Worm (Caenorhabditis elegans): ENCODE results near the gene dgk-2.

Gene dgk-2

DNA sequence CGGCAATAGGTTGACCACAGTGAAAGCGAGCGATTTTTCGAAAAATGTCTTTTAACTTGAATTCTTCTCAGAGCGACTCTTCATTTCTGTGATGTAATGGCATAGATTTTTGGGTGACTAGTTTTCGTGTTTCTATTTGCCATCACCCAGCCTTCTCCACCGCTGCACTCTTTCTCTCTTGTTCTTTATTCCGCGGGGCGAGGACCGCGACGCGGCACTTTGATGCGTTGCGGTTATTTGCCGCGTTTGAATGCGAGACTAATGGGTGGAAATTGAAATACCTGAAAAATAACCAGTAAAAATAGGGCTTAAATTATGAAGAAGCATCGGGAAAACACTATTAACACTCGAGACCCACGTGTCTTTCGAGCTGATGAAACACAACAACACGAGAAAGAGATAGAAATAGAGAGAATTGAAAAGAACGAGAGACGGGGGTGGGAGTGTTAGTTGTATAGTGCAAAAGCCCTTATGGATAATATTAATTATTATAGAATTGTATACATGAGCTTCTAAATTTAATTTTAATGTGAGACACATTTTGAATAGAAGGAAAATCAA lies at the start of gene dgk-2:
TSS of gene dgk-2 (minus strand) at position 281 of the 561 bp plus-strand sequence.
- TF ChIP-seq ama-1 (optimal IDR thresholded peaks at IDR 0.05), result peak; percentile 35
- peak; percentile 32 for TF ChIP-seq nfya-1 (tag; optimal IDR thresholded peaks at IDR 0.05; ENCODE audit: insufficient read depth)
- TF ChIP-seq pha-4 (tag; optimal IDR thresholded peaks at IDR 0.05), result peak; percentile 61
- TF ChIP-seq hmg-11 (tag; optimal IDR thresholded peaks at IDR 0.05), result peak; percentile 65
- no peak for TF ChIP-seq fos-1 (tag; optimal IDR thresholded peaks at IDR 0.05)

- TF ChIP-seq fkh-10 (GFP tag; optimal IDR thresholded peaks at IDR 0.05) (no peak), ZK546.5 (tag; optimal IDR thresholded peaks at IDR 0.05) (no peak), nhr-237 (tag; optimal IDR thresholded peaks at IDR 0.05) (no peak)
Observed at ce11 chrX:4553491-4553890, 49.3 kb upstream of the dgk-2 start.

DNA sequence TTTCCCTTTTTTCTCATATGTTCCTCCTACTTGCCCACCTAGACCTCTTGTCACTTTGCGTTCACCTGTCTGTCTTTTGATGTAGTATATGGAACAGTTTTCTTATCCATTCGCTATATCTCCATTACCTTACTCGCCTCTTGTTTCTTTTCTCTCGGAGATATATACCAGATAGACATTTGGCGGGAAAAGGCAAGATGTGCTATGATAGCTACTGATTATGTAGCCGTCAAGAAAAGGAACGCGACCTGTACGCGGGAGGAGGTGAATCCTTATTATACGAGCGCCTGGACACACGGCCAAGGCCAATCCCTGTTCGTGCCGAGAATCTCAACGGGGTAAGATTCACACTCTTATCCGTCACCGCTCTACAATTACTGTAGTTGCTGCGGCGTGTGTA lies 48.8 kb upstream of the dgk-2 start:
- TF ChIP-seq mdl-1 (tag; optimal IDR thresholded peaks at IDR 0.05) (no peak), elt-1 (tag; optimal IDR thresholded peaks at IDR 0.05) (peak; percentile 13)

- TF ChIP-seq nhr-25 (tag; optimal IDR thresholded peaks at IDR 0.05) (peak; percentile 59), nhr-77 (tag; optimal IDR thresholded peaks at IDR 0.05) (no peak), nhr-23 (tag; optimal IDR thresholded peaks at IDR 0.05) (peak; percentile 70), nfya-1 (tag; optimal IDR thresholded peaks at IDR 0.05; ENCODE audit: insufficient read depth) (no peak)
Observed at ce11 chrX:4550987-4551386, 46.8 kb upstream of the dgk-2 start.

DNA sequence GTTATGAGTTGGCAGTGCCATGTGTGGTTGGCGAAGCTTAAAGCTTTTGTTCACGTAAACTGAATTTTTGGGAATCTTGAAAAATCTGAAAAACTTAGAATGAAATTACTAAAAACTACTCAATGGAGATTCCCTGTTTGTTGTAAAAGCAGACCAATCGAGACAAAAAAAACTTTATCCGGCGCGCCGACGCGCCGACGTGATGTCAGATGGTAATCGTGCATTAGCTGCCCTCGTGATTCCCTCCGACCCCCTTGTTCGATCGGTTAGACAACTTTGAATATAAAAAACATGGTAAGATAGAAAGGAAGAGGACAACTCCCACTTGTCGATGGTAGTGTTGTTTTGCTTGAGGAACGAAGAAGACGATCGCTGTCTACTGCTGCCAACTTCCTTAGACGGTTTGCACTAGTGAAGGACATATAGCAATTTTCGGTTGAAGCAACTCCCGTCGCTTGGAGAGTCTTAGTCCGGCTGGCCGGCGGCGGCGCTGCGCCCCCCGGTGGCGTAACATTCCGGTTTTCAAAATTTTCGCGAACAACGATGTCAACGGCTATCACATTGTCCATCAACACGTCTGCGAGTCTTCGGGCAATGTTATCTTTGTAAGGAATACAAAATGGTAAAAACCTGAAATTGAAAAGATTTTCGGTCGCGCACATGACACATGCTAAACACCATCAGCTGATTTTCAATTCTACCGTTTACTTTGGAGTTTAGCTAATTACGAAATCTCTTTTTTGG lies 45.8 kb upstream of the dgk-2 start, which contains the start of gene C07A12.18:
TSS of gene C07A12.18 (minus strand) at position 51 of the 744 bp plus-strand sequence.
- TF ChIP-seq elt-1 (tag; optimal IDR thresholded peaks at IDR 0.05) (peak; percentile 14), jun-1 (tag; optimal IDR thresholded peaks at IDR 0.05) (no peak), nhr-43 (tag; optimal IDR thresholded peaks at IDR 0.05; ENCODE audit: poor library complexity, severe bottlenecking) (no peak), ZK546.5 (tag; optimal IDR thresholded peaks at IDR 0.05) (no peak), lsy-12 (tag; optimal IDR thresholded peaks at IDR 0.05) (no peak), nhr-25 (tag; optimal IDR thresholded peaks at IDR 0.05) (no peak)

DNA sequence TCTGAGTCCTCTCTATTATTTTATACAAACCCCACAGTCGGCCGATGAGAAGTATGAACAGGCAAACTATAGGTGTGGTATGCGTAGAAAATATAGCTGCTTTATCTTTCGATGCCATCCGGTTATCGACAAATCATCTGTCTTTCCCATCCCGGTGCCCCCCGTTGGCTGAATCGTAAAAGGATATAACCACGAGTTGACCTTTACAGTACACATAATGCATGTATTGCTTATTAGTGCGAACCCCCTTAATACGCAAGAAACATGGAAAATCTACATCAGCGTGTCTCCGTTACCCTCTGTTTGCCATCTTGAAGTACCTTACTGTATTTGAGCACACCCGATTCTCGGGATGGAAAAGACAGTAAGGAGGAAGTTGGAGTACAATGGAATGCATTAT lies 44.7 kb upstream of the dgk-2 start:
- TF ChIP-seq nhr-25 (tag; optimal IDR thresholded peaks at IDR 0.05), result no peak
- no peak for TF ChIP-seq ama-1 (optimal IDR thresholded peaks at IDR 0.05)
- TF ChIP-seq lin-15B (tag; optimal IDR thresholded peaks at IDR 0.05), result no peak
- no peak for TF ChIP-seq ZK546.5 (tag; optimal IDR thresholded peaks at IDR 0.05)

ce11 chrX:4544543-4544942 lies 40.4 kb upstream of the dgk-2 start, which contains the start of gene C07A12.2:
C07A12.2 (plus strand) TSS chrX:4544843.
- TF ChIP-seq R02D3.7 (tag; optimal IDR thresholded peaks at IDR 0.05), result no peak
- TF ChIP-seq nhr-67 (tag; optimal IDR thresholded peaks at IDR 0.05), result no peak
- no peak for TF ChIP-seq daf-12 (tag; optimal IDR thresholded peaks at IDR 0.05)
- TF ChIP-seq egl-5 (tag; optimal IDR thresholded peaks at IDR 0.05), result no peak
- no peak for TF ChIP-seq hmg-11 (tag; optimal IDR thresholded peaks at IDR 0.05)

- TF ChIP-seq pqm-1 (tag; optimal IDR thresholded peaks at IDR 0.05) (peak; percentile 73), elt-2 (tag; optimal IDR thresholded peaks at IDR 0.05) (peak; percentile 56), pha-4 (tag; optimal IDR thresholded peaks at IDR 0.05) (peak; percentile 10), ceh-28 (tag; optimal IDR thresholded peaks at IDR 0.05) (no peak)
Observed at ce11 chrX:4534112-4534511, 29.9 kb upstream of the dgk-2 start.
